Worm (Caenorhabditis elegans): ENCODE data around the gene lron-7.

The lron-7 gene

DNA sequence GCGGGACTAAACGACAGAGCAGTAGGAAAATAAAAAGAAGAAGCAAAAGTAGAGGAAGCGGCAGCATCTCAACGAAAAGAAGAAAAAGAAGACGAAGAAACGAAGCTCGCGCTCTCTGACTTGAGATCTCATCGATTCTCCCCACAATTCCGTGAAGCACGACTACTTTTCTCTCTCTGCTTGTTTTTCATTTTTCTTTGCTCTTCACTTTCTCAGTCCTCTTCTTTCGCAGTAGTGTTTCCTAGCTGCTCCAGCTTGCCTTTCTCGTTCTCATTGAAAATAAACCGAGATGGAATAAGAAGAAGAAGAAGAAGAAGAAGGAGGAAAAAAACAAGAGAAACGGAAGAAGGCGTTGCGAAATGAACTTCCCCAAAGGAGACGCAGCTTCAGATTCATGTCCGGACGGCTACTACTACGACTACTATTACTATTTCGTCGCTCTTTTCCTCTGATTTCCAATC is 7.2 kb upstream of the lron-7 start (continued):
- no peak for TF ChIP-seq nhr-43 (tag; optimal IDR thresholded peaks at IDR 0.05; ENCODE audit: poor library complexity, severe bottlenecking)

DNA sequence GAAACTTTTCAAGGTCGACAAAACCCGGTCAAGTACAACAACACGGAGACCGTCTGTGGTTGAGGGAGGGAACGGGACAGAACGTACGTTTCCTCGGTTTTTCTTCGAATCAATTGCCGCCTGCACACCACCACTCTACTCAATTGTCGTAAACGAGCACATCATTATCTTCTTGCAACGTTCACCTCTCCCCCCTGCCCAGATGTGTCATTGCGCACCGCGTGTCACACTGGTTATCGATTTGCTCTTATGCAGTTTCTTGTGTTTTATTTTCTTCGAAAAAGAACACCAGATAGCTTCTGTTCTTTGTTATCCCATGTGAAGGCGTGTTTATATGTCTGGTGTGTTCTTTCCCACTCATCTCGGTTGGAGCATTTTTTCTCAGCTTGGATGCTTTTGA is 2.4 kb upstream of the lron-7 start:
- TF ChIP-seq fos-1 (tag; optimal IDR thresholded peaks at IDR 0.05), result no peak
- TF ChIP-seq lsy-12 (tag; optimal IDR thresholded peaks at IDR 0.05), result no peak
- no peak for TF ChIP-seq zag-1 (tag; optimal IDR thresholded peaks at IDR 0.05)
- TF ChIP-seq snpc-4 (tag; optimal IDR thresholded peaks at IDR 0.05), result no peak
- peak; percentile 35 for TF ChIP-seq egl-5 (tag; optimal IDR thresholded peaks at IDR 0.05)
- TF ChIP-seq nhr-67 (tag; optimal IDR thresholded peaks at IDR 0.05), result no peak

DNA sequence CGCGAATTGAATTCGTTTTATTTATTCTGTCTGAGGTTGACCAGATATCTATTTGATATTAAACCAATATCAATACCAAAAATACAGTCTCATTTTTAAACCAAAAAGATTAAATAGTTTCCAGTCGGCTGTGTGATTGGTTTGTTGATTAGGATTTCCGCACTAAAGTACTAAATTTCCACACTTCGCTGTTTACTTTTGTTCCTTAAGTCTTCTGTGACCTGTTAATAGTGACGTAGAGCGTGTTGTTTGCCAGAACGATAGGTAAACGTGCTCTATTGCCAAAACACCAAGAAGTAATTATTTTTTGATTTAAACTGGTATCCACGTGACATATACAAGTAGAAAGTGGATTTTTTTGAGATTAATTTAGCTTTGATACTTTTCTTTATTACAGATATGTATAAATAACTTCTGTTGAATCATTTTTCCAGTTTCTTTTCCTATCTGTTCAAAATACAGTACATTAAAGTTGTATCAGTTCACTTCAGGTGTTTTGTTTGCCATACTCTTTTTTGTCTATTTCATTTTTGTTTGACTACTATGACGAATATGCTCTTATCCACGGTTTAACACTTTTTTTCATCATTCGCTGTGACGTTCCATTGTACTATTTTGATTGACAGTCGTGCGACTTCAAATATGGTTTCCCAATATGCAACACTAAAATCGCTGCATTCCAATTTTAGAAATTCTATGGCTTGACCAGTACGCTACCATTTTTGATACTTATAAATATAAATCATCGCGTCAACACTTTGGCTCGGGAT is 888 bp upstream of the lron-7 start:
- TF ChIP-seq ZK546.5 (tag; optimal IDR thresholded peaks at IDR 0.05) (no peak), elt-2 (tag; optimal IDR thresholded peaks at IDR 0.05) (peak; percentile 23), pha-4 (tag; optimal IDR thresholded peaks at IDR 0.05) (peak; percentile 65)

DNA sequence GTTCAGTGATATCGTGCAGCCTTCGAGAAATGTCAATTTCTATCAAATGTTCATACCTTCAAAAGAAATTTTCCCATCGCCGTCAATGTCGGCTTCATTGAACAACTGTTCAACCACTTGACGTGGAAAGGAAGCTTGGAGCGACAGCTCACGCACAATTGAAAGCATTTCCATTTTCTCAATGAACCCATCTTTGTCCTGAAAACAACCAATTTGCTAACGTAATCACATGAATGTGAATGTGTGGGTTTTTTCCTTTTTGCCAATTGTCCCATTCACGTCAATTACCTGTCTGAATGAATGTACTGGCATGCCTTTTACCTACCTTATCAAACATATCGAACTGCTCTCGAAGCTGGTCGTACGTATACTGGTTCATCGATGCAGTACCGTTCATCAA is 4.4 kb downstream of the lron-7 start:
- no peak for TF ChIP-seq unc-62 (GFP tag; optimal IDR thresholded peaks at IDR 0.05)
- TF ChIP-seq daf-12 (tag; optimal IDR thresholded peaks at IDR 0.05), result no peak
- TF ChIP-seq ceh-82 (tag; optimal IDR thresholded peaks at IDR 0.05), result no peak
- no peak for TF ChIP-seq unc-39 (tag; optimal IDR thresholded peaks at IDR 0.05)
- no peak for TF ChIP-seq ceh-28 (tag; optimal IDR thresholded peaks at IDR 0.05)
- no peak for TF ChIP-seq jun-1 (tag; optimal IDR thresholded peaks at IDR 0.05)
- no peak for TF ChIP-seq nhr-25 (tag; optimal IDR thresholded peaks at IDR 0.05)
- TF ChIP-seq eor-1 (tag; optimal IDR thresholded peaks at IDR 0.05), result no peak
- no peak for TF ChIP-seq fkh-10 (GFP tag; optimal IDR thresholded peaks at IDR 0.05)

DNA sequence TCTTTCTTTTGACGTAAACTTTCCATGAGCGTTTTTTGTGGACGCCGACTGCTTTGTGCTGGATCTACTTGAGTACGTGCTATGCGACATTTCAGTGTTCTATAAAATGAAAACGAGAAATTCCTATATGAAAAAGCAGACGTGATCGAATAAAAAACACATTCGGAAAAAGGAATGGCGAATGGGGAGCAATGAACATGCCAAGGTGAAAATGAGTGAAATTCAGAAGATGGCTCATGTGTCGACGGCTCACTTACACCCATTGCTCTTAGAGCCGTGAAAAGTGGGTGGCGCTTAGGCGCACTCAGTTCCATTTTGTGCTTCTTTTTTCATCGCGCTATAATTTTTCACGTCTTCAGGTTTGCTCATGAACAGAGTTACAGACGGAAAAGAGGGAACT is 6.7 kb downstream of the lron-7 start, which contains the start of gene K03A1.4:
Gene K03A1.4 (minus strand): TSS at position 101 of the 400 bp plus-strand sequence.
- TF ChIP-seq aly-2 (tag; optimal IDR thresholded peaks at IDR 0.05), result no peak
- TF ChIP-seq unc-39 (tag; optimal IDR thresholded peaks at IDR 0.05), result no peak

DNA sequence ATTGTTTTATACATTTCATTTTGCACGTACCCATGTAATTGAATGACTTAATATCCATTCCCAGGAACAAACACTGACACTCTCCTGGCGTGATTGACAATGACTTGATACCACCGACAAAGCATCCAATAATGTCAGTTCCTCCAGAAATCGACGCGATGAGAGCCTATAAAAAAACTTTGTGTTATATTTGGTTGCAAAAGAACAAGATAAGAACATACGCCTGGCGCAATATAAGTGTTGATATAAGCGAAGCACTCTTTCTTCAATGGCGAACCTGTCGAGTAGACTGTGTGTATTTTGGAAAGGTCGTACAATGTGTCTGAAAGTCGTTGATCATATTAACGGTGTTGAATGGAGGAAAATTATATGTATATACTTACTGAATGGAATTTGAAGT is 11.2 kb downstream of the lron-7 start:
- TF ChIP-seq R02D3.7 (tag; optimal IDR thresholded peaks at IDR 0.05) (no peak), elt-2 (tag; optimal IDR thresholded peaks at IDR 0.05) (peak; percentile 62), fkh-2 (tag; optimal IDR thresholded peaks at IDR 0.05) (no peak), pqm-1 (tag; optimal IDR thresholded peaks at IDR 0.05) (peak; percentile 36), nhr-237 (tag; optimal IDR thresholded peaks at IDR 0.05) (no peak), lsy-12 (tag; optimal IDR thresholded peaks at IDR 0.05) (no peak), ceh-28 (tag; optimal IDR thresholded peaks at IDR 0.05) (no peak), elt-1 (tag; optimal IDR thresholded peaks at IDR 0.05) (no peak), nhr-67 (tag; optimal IDR thresholded peaks at IDR 0.05) (no peak), nhr-28 (tag; optimal IDR thresholded peaks at IDR 0.05) (no peak)

DNA sequence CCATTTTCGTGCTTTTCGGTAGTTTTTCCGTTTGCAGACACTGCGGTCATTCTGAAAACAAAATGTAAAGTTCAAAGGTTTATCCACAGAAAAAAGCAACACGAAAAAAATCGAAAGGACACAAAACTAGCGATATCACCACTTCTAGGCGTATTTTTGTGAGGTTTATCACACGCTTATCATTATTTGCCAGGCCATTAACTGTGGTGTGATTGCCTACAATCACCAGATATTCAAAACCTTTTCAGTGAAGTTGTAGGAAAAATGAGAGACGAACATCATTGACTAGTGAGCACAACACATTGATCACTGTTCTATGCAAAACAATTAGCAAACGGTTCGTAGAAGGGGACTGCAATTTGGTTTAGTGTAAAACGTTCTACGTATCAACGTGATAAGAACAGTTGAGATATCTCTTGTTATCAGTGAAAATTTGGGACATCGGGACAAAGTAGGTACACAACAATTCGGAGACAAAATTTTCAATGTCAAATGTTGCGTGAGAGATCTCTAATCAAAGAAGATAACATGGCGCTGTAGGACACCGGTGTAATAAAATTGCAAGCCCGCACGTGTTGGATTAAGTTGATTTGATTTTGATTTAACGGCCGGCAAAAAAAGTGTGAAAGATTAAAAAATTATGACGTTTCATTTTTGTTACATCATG is 13.7 kb downstream of the lron-7 start, which contains the start of gene sur-5:
Gene sur-5 (minus strand): TSS at position 51 of the 667 bp plus-strand sequence.
- TF ChIP-seq nhr-25 (tag; optimal IDR thresholded peaks at IDR 0.05), result peak; percentile 17
- TF ChIP-seq snpc-4 (tag; optimal IDR thresholded peaks at IDR 0.05), result no peak
- no peak for TF ChIP-seq nhr-237 (tag; optimal IDR thresholded peaks at IDR 0.05)
- TF ChIP-seq nhr-11 (tag; optimal IDR thresholded peaks at IDR 0.05), result no peak
- TF ChIP-seq nhr-23 (tag; optimal IDR thresholded peaks at IDR 0.05), result peak; percentile 54
- no peak for TF ChIP-seq ceh-28 (tag; optimal IDR thresholded peaks at IDR 0.05)
- peak in 2 of 3 experiments; percentile 88 to 90 for TF ChIP-seq elt-3 (tag; optimal IDR thresholded peaks at IDR 0.05)
- no peak for TF ChIP-seq hmg-11 (tag; optimal IDR thresholded peaks at IDR 0.05)
- no peak for TF ChIP-seq nhr-28 (tag; optimal IDR thresholded peaks at IDR 0.05)
- TF ChIP-seq nhr-12 (tag; optimal IDR thresholded peaks at IDR 0.05), result no peak
- no peak for TF ChIP-seq fkh-10 (GFP tag; optimal IDR thresholded peaks at IDR 0.05)
- TF ChIP-seq nhr-67 (tag; optimal IDR thresholded peaks at IDR 0.05), result no peak
- TF ChIP-seq pha-4 (tag; optimal IDR thresholded peaks at IDR 0.05), result no peak
- TF ChIP-seq lin-15B (tag; optimal IDR thresholded peaks at IDR 0.05), result no peak
- peak; percentile 97 for TF ChIP-seq elt-2 (tag; optimal IDR thresholded peaks at IDR 0.05)
- no peak for TF ChIP-seq nhr-77 (tag; optimal IDR thresholded peaks at IDR 0.05)
- no peak for TF ChIP-seq nfya-1 (tag; optimal IDR thresholded peaks at IDR 0.05; ENCODE audit: insufficient read depth)
- TF ChIP-seq ZK546.5 (tag; optimal IDR thresholded peaks at IDR 0.05), result no peak
- TF ChIP-seq zag-1 (tag; optimal IDR thresholded peaks at IDR 0.05), result no peak
- no peak for TF ChIP-seq daf-12 (tag; optimal IDR thresholded peaks at IDR 0.05)
- TF ChIP-seq lsy-12 (tag; optimal IDR thresholded peaks at IDR 0.05), result no peak
- TF ChIP-seq ceh-9 (tag; optimal IDR thresholded peaks at IDR 0.05), result no peak
- TF ChIP-seq pqm-1 (tag; optimal IDR thresholded peaks at IDR 0.05), result peak; percentile 64
